Worm (Caenorhabditis elegans): ENCODE data around the gene ZC404.1.

Gene ZC404.1

DNA sequence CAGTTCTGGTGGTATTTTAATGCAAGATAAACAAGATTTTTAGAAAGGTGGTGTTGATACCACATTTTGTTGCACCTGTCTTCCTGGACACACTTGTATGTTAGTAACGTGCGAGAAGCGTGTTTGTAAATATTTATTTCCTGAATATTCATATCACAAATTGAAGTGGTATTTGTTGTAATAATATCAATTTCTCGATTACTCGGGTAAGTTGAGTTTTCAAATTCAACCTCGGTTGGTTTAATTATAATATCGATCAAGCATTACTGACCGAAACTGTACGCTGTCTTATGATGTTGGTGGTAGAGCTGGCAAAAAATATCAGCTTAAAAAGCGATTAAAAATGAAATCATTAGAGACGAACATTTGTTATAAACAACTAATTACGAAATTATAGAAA lies 10.0 kb downstream of the ZC404.1 start, which contains the start of gene dmsr-11:
TSS of gene dmsr-11 (minus strand) at position 101 of the 400 bp plus-strand sequence.
- TF ChIP-seq attf-4 (tag; optimal IDR thresholded peaks at IDR 0.05): no peak
- TF ChIP-seq lin-15B (tag; optimal IDR thresholded peaks at IDR 0.05): no peak
- TF ChIP-seq F10B5.3 (tag; optimal IDR thresholded peaks at IDR 0.05): no peak
- TF ChIP-seq aly-2 (tag; optimal IDR thresholded peaks at IDR 0.05): no peak
- no peak for TF ChIP-seq dmd-9 (GFP tag; IDR thresholded peaks at IDR 0.05)
- TF ChIP-seq snpc-4 (tag; optimal IDR thresholded peaks at IDR 0.05): no peak
- TF ChIP-seq skn-1 (tag; optimal IDR thresholded peaks at IDR 0.05): no peak
- no peak for TF ChIP-seq zfp-2 (tag; optimal IDR thresholded peaks at IDR 0.05)
- no peak for TF ChIP-seq fkh-10 (GFP tag; optimal IDR thresholded peaks at IDR 0.05)
- no peak for TF ChIP-seq daf-16 (GFP tag; optimal IDR thresholded peaks at IDR 0.05)
- no peak for TF ChIP-seq daf-16 (tag; optimal IDR thresholded peaks at IDR 0.05)
- TF ChIP-seq daf-8 (GFP tag; IDR thresholded peaks at IDR 0.05): no peak
- TF ChIP-seq unc-62 (GFP tag; optimal IDR thresholded peaks at IDR 0.05 in 1 of 2): no peak
- no peak for TF ChIP-seq unc-62 (tag; optimal IDR thresholded peaks at IDR 0.05)
- no peak for TF ChIP-seq nhr-11 (tag; optimal IDR thresholded peaks at IDR 0.05)
- TF ChIP-seq nhr-111 (GFP tag; optimal IDR thresholded peaks at IDR 0.05): no peak
- TF ChIP-seq dmd-8 (GFP tag; IDR thresholded peaks at IDR 0.05): no peak
- no peak for TF ChIP-seq F26F4.8 (GFP tag; conservative IDR thresholded peaks at IDR 0.05)
- no peak for TF ChIP-seq hlh-11 (tag; optimal IDR thresholded peaks at IDR 0.05)

DNA sequence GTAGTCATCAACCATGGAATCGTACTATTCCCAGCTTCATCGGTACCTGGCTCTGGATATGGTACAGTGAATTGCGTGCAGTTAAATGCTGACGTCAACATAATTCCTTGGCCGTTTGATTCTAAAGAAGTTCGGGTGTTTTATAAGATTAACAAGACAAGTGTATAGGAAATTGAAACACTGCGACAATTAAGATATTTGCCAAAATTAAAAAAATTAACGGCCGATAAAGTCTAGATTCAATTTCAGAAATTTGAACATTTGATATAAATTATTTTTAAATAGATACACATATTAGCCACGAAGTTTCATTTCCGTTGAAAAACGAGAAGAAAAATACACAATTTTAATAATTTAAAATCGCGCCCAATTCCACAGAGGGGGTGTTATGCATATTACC lies 12.4 kb downstream of the ZC404.1 start, which contains the start of gene dmsr-12:
TSS of gene dmsr-12 (minus strand) at position 101 of the 400 bp plus-strand sequence.
- TF ChIP-seq egl-27 (tag; optimal IDR thresholded peaks at IDR 0.05) (no peak), T26A8.4 (GFP tag; IDR thresholded peaks at IDR 0.05) (no peak), ZK546.5 (tag; optimal IDR thresholded peaks at IDR 0.05) (no peak), rbr-2 (tag; optimal IDR thresholded peaks at IDR 0.05) (no peak), F49E8.2 (tag; optimal IDR thresholded peaks at IDR 0.05; ENCODE audit: borderline replicate concordance) (no peak), ZK337.2 (GFP tag; IDR thresholded peaks at IDR 0.05) (no peak)

DNA sequence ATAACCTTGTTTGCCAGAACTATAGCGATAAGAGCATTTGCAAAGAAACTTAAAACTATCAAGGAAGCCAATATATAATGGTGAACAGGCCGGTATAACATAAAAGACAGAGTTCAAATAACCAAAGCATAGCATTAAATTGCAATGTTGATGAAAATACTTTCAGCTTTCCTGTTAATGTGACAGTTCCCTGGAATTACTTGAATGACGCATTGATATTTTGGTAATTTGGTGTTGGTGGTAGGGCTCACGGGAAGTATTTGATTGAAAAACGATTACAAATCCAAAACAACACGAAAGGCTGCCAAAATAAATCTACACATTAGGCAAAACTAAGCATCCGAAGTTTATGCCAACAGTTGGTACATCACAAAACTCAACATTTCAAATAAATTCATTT lies 15.0 kb downstream of the ZC404.1 start, which contains the start of gene dmsr-16:
TSS of gene dmsr-16 (minus strand) at position 101 of the 400 bp plus-strand sequence.
- TF ChIP-seq unc-62 (GFP tag; optimal IDR thresholded peaks at IDR 0.05 in 1 of 2) (peak in 1 of 2 experiments; percentile 34), unc-62 (tag; optimal IDR thresholded peaks at IDR 0.05) (no peak), nhr-42 (GFP tag; IDR thresholded peaks at IDR 0.05) (no peak), nhr-237 (tag; optimal IDR thresholded peaks at IDR 0.05) (no peak), cey-2 (tag; optimal IDR thresholded peaks at IDR 0.05; ENCODE audit: borderline replicate concordance, insufficient read depth) (no peak), ztf-11 (tag; optimal IDR thresholded peaks at IDR 0.05) (no peak), nhr-76 (tag; optimal IDR thresholded peaks at IDR 0.05) (no peak)

DNA sequence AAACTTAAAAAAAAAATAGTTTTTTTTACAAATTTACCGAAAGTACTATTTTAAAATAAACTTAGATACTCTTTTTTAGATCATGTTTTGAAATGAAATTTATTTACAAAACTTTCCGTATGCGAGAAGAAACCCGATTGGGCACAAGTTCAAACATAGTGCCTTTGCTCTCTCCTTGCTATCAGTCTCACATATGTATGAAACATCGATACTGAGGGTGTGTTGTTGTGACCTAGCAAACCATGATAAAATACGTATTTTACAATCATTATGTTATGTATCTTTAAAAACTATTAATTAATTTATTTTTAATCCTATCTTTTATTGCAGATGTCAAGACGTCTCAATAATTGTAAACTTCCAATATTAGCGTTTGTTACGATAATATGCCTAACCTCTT lies 16.1 kb downstream of the ZC404.1 start:
- TF ChIP-seq nhr-28 (tag; optimal IDR thresholded peaks at IDR 0.05): peak; percentile 73
- TF ChIP-seq F44E2.7 (GFP tag; IDR thresholded peaks at IDR 0.05): no peak
- TF ChIP-seq pqm-1 (tag; optimal IDR thresholded peaks at IDR 0.05): peak; percentile 71
- no peak for TF ChIP-seq daf-16 (GFP tag; optimal IDR thresholded peaks at IDR 0.05)
- peak; percentile 64 for TF ChIP-seq daf-16 (tag; optimal IDR thresholded peaks at IDR 0.05)

DNA sequence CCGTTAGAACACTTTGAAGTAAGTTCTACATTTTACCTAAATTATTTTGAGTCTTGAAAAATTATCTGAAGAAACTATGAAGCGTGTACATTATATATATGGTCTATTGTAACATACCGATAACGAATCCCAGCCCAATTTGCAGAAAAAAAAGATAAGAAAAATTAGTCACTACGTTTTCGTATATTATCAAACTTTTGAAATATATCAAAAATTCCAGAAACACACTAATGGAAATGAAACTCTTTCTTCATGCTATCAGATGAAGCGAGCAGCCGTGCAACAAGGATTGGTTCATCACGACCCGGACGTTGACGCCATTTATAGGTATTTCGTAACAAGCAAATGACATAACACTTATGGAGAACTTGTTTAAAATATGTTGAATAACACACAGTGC lies 17.9 kb downstream of the ZC404.1 start:
- TF ChIP-seq daf-16 (GFP tag; optimal IDR thresholded peaks at IDR 0.05): no peak
- TF ChIP-seq daf-16 (tag; optimal IDR thresholded peaks at IDR 0.05): peak; percentile 8
- TF ChIP-seq F44E2.7 (GFP tag; IDR thresholded peaks at IDR 0.05): no peak
- no peak for TF ChIP-seq mep-1 (tag; optimal IDR thresholded peaks at IDR 0.05)
- TF ChIP-seq unc-62 (GFP tag; optimal IDR thresholded peaks at IDR 0.05 in 1 of 2): peak in 1 of 2 experiments; percentile 40
- no peak for TF ChIP-seq unc-62 (tag; optimal IDR thresholded peaks at IDR 0.05)
- TF ChIP-seq lin-13 (GFP tag; optimal IDR thresholded peaks at IDR 0.05): no peak
- peak; percentile 89 for TF ChIP-seq pqm-1 (tag; optimal IDR thresholded peaks at IDR 0.05)
- no peak for TF ChIP-seq spr-1 (tag; optimal IDR thresholded peaks at IDR 0.05)
- no peak for TF ChIP-seq daf-8 (GFP tag; IDR thresholded peaks at IDR 0.05)
- no peak for TF ChIP-seq mxl-3 (GFP tag; optimal IDR thresholded peaks at IDR 0.05)
- TF ChIP-seq nhr-28 (tag; optimal IDR thresholded peaks at IDR 0.05): peak; percentile 61
- peak; percentile 83 for TF ChIP-seq dmd-6 (GFP tag; IDR thresholded peaks at IDR 0.05)
- TF ChIP-seq nhr-41 (GFP tag; IDR thresholded peaks at IDR 0.05): no peak

Measured in whole organism, L4 larva.